Worm (Caenorhabditis elegans) whole organism, early embryonic: Measurements from ENCODE around the gene gfl-1.

Experiments used
- B0310.2 ChIP-seq: sonication (generic microtip); optimal IDR thresholded peaks from 2 replicates; lab custom pipeline; 2016; ENCODE audit warnings: mild to moderate bottlenecking, missing genetic modification characterization, missing compliant biosample characterization
- ama-1 ChIP-seq: fragments of 150-350 bp; optimal IDR thresholded peaks from 2 replicates; lab custom pipeline; 2014
- ets-7 ChIP-seq: sonication (generic microtip); optimal IDR thresholded peaks from 2 replicates; lab custom pipeline; 2016; ENCODE audit warnings: missing genotype, missing genetic modification characterization, missing compliant biosample characterization
- flt-1 ChIP-seq: fragments of 200-800 bp; sonication (Bioruptor generic); IDR thresholded peaks from 2 replicates; pipeline ENCODE4 v1.3.6; 2022; ENCODE audit warnings: missing genetic modification characterization, missing compliant biosample characterization
- hmbx-1 ChIP-seq: sonication (generic microtip); optimal IDR thresholded peaks from 2 replicates; lab custom pipeline; 2016; ENCODE audit warnings: mild to moderate bottlenecking, missing genetic modification characterization, missing compliant biosample characterization

ce11 chrIV:11561677-11562076, 40.6 kb downstream of the gfl-1 start, which contains the start of gene F12F6.7:
- TF ChIP-seq flt-1 (GFP tag; lab: Robert Waterston, UW): no peak
- no peak for TF ChIP-seq ets-7
- no peak for TF ChIP-seq hmbx-1
- no peak for TF ChIP-seq ama-1 (lab: Kevin White, UChicago)
- TF ChIP-seq B0310.2 (tag; lab: Kevin White, UChicago): no peak
